Fruit fly (Drosophila melanogaster) whole organism, embryonic: Measurements from ENCODE around the gene AP-1sigma.

Experiments used
- Ada2b ChIP-seq: fragments of 200-800 bp; sonication (Bioruptor generic); IDR thresholded peaks from 2 replicates; pipeline ENCODE4 v1.3.6; 2022; ENCODE audit warnings: missing biosample characterization, missing genetic modification characterization
- Atf3 ChIP-seq: fragments of 200-800 bp; sonication (Bioruptor generic); optimal IDR thresholded peaks from 3 replicates; lab custom pipeline; 2016; ENCODE audit warnings: missing biosample characterization, missing genetic modification characterization
- CG10209 ChIP-seq: fragments of 200-800 bp; sonication (Bioruptor generic); optimal IDR thresholded peaks from 3 replicates; lab custom pipeline; 2017; ENCODE audit warnings: missing biosample characterization, mild to moderate bottlenecking, missing genetic modification characterization, missing genetic modification reagents
- CG1024 ChIP-seq: fragments of 200-800 bp; sonication (Bioruptor generic); IDR thresholded peaks from 2 replicates; pipeline ENCODE4 v1.3.6; 2022; ENCODE audit warnings: missing biosample characterization, missing genetic modification characterization
- CG12236 ChIP-seq: fragments of 200-800 bp; sonication (Bioruptor generic); optimal IDR thresholded peaks from 2 replicates; lab custom pipeline; 2016; ENCODE audit warnings: missing biosample characterization, missing genetic modification characterization
- CG15696 ChIP-seq: fragments of 200-800 bp; sonication (Bioruptor generic); optimal IDR thresholded peaks from 2 replicates; lab custom pipeline; 2019; ENCODE audit warnings: missing biosample characterization, mild to moderate bottlenecking, missing genetic modification characterization, moderate library complexity
- CG16815 ChIP-seq: fragments of 200-800 bp; sonication (Bioruptor generic); optimal IDR thresholded peaks from 3 replicates; lab custom pipeline; 2017; ENCODE audit warnings: missing biosample characterization, mild to moderate bottlenecking, missing genetic modification characterization
- CG18262 ChIP-seq: fragments of 200-800 bp; optimal IDR thresholded peaks from 3 replicates; lab custom pipeline; 2019; ENCODE audit warnings: missing biosample characterization, mild to moderate bottlenecking, missing genetic modification characterization, moderate library complexity
- CG3065 ChIP-seq: fragments of 200-800 bp; sonication (Bioruptor generic); optimal IDR thresholded peaks from 2 replicates; lab custom pipeline; 2016; ENCODE audit warnings: missing biosample characterization, missing genetic modification characterization
- CG6791 ChIP-seq: fragments of 200-800 bp; sonication (Bioruptor generic); IDR thresholded peaks from 3 replicates; pipeline ENCODE4 v1.3.6; 2022; ENCODE audit warnings: missing biosample characterization, missing genetic modification characterization; ENCODE audit not compliant: partially characterized antibody
- CG7372 ChIP-seq: fragments of 200-800 bp; sonication (Bioruptor generic); IDR thresholded peaks from 2 replicates; pipeline ENCODE4 v1.3.6; 2022; ENCODE audit warnings: missing biosample characterization, missing genetic modification characterization
- CG7963 ChIP-seq: fragments of 200-800 bp; sonication (Bioruptor generic); IDR thresholded peaks from 3 replicates; pipeline ENCODE4 v1.3.6; 2022; ENCODE audit warnings: missing biosample characterization, missing genetic modification characterization; ENCODE audit not compliant: partially characterized antibody
- CG8281 ChIP-seq: fragments of 200-800 bp; sonication (Bioruptor generic); optimal IDR thresholded peaks from 2 replicates; lab custom pipeline; 2018; ENCODE audit warnings: missing biosample characterization, mild to moderate bottlenecking, missing genetic modification characterization, moderate library complexity
- CG8359 ChIP-seq: fragments of 200-800 bp; sonication (Bioruptor generic); optimal IDR thresholded peaks from 2 replicates; lab custom pipeline; 2017; ENCODE audit warnings: missing biosample characterization, mild to moderate bottlenecking, missing genetic modification characterization, borderline replicate concordance
- CG8765 ChIP-seq: fragments of 200-800 bp; sonication (Bioruptor generic); IDR thresholded peaks from 2 replicates; pipeline ENCODE4 v1.3.6; 2022; ENCODE audit warnings: missing biosample characterization, missing genetic modification characterization
- Camta ChIP-seq: fragments of 200-800 bp; sonication (Bioruptor generic); optimal IDR thresholded peaks from 2 replicates; lab custom pipeline; 2016; ENCODE audit warnings: missing biosample characterization, missing genetic modification characterization
- CkIIα-i1 ChIP-seq: fragments of 200-800 bp; sonication (Bioruptor generic); IDR thresholded peaks from 2 replicates; pipeline ENCODE4 v1.3.6; 2022; ENCODE audit warnings: missing biosample characterization, missing genetic modification characterization
- D19A ChIP-seq: fragments of 200-800 bp; optimal IDR thresholded peaks from 3 replicates; lab custom pipeline; 2019; ENCODE audit warnings: missing biosample characterization, mild to moderate bottlenecking, missing genetic modification characterization, moderate library complexity
- Dfd ChIP-seq, 2 experiments: fragments of >200 bp; optimal IDR thresholded peaks; 2 replicates each; lab custom pipeline; 2017; ENCODE audit warnings: missing biosample characterization in 2 of 2, missing genetic modification characterization in 2 of 2
- Dll ChIP-seq: fragments of 200-800 bp; sonication (Bioruptor generic); IDR thresholded peaks from 4 replicates; pipeline ENCODE4 v1.3.6; 2022; ENCODE audit warnings: missing biosample characterization, missing genetic modification characterization; ENCODE audit not compliant: partially characterized antibody
- E2f1 ChIP-seq: fragments of 200-800 bp; sonication (Bioruptor generic); IDR thresholded peaks from 2 replicates; pipeline ENCODE4 v1.3.6; 2022; ENCODE audit warnings: missing biosample characterization, missing genetic modification characterization
- ERR ChIP-seq: fragments of 200-800 bp; sonication (Bioruptor generic); optimal IDR thresholded peaks from 2 replicates; lab custom pipeline; 2016; ENCODE audit warnings: missing biosample characterization, missing genetic modification characterization
- Fer2 ChIP-seq: fragments of 200-800 bp; sonication (Bioruptor generic); optimal IDR thresholded peaks from 2 replicates; lab custom pipeline; 2018; ENCODE audit warnings: missing biosample characterization, mild to moderate bottlenecking, missing genetic modification characterization, moderate library complexity
- Hr39 ChIP-seq: fragments of >200 bp; optimal IDR thresholded peaks from 2 replicates; lab custom pipeline; 2017
- Hr78 ChIP-seq, 2 experiments: fragments of 200-800 bp in 1 of 2; fragments of >200 bp in 1 of 2; sonication (Bioruptor generic) in 1 of 2; optimal IDR thresholded peaks; 2 replicates each; lab custom pipeline; 2017 to 2019; ENCODE audit warnings: missing biosample characterization in 2 of 2, missing genetic modification characterization in 2 of 2, mild to moderate bottlenecking in 1 of 2, moderate library complexity in 1 of 2
- NFAT ChIP-seq: fragments of 200-800 bp; sonication (Bioruptor generic); IDR thresholded peaks from 2 replicates; pipeline ENCODE4 v1.3.6; 2022; ENCODE audit warnings: missing biosample characterization, missing genetic modification characterization
- PHDP ChIP-seq: fragments of 200-800 bp; sonication (Bioruptor generic); optimal IDR thresholded peaks from 3 replicates; lab custom pipeline; 2018; ENCODE audit warnings: missing biosample characterization, mild to moderate bottlenecking, missing genetic modification characterization, moderate library complexity
- Pdp1 ChIP-seq, 2 experiments: fragments of 200-800 bp; sonication (Bioruptor generic); optimal IDR thresholded peaks; 3 replicates each; lab custom pipeline; 2016; ENCODE audit warnings: missing biosample characterization in 2 of 2, missing genetic modification characterization in 2 of 2, mild to moderate bottlenecking in 1 of 2, moderate library complexity in 1 of 2
- Sry-δ ChIP-seq: fragments of 200-800 bp; sonication (Bioruptor generic); optimal IDR thresholded peaks from 2 replicates; lab custom pipeline; 2016; ENCODE audit warnings: missing biosample characterization, missing genetic modification characterization
- Tbp ChIP-seq: fragments of >200 bp; optimal IDR thresholded peaks from 2 replicates; lab custom pipeline; 2018; ENCODE audit warnings: missing biosample characterization, missing genetic modification characterization
- Xbp1 ChIP-seq: fragments of 200-800 bp; sonication (Bioruptor generic); optimal IDR thresholded peaks from 3 replicates; lab custom pipeline; 2016; ENCODE audit warnings: missing biosample characterization, mild to moderate bottlenecking, missing genetic modification characterization
- abd-A ChIP-seq: fragments of 200-800 bp; sonication (Bioruptor generic); optimal IDR thresholded peaks from 3 replicates; lab custom pipeline; 2019; ENCODE audit warnings: missing biosample characterization, mild to moderate bottlenecking, missing genetic modification characterization, moderate library complexity
- ara ChIP-seq: fragments of 200-800 bp; sonication (Bioruptor generic); IDR thresholded peaks from 2 replicates; pipeline ENCODE4 v1.3.6; 2022; ENCODE audit warnings: missing biosample characterization, missing genetic modification characterization
- exex ChIP-seq: fragments of 200-800 bp; sonication (Bioruptor generic); optimal IDR thresholded peaks from 4 replicates; lab custom pipeline; 2018; ENCODE audit warnings: missing biosample characterization, mild to moderate bottlenecking, missing genetic modification characterization, moderate library complexity
- fd102C ChIP-seq: fragments of 200-800 bp; sonication (Bioruptor generic); optimal IDR thresholded peaks from 2 replicates; lab custom pipeline; 2018; ENCODE audit warnings: missing biosample characterization, mild to moderate bottlenecking, missing genetic modification characterization, moderate library complexity
- gcm ChIP-seq: fragments of 200-800 bp; sonication (Bioruptor generic); optimal IDR thresholded peaks from 2 replicates; lab custom pipeline; 2019; ENCODE audit warnings: missing biosample characterization, mild to moderate bottlenecking, missing genetic modification characterization, moderate library complexity
- hkb ChIP-seq, 2 experiments: fragments of 200-800 bp in 1 of 2; fragments of >200 bp in 1 of 2; sonication (Bioruptor generic) in 1 of 2; IDR thresholded peaks in 1 of 2; optimal IDR thresholded peaks in 1 of 2; 2 replicates each; pipeline versions ENCODE4 v1.3.6 to Lab custom; 2017 to 2022; ENCODE audit warnings: missing biosample characterization in 1 of 2, missing genetic modification characterization in 1 of 2
- inv ChIP-seq: fragments of 200-800 bp; sonication (Bioruptor generic); IDR thresholded peaks from 2 replicates; pipeline ENCODE4 v1.3.6; 2022; ENCODE audit warnings: missing biosample characterization, missing genetic modification characterization; ENCODE audit not compliant: partially characterized antibody
- prd ChIP-seq, 3 experiments: fragments of >200 bp in 2 of 3; fragments of 200-800 bp in 1 of 3; sonication (Bioruptor generic) in 1 of 3; optimal IDR thresholded peaks in 2 of 3; IDR thresholded peaks in 1 of 3; 2 replicates in 2 of 3; 3 replicates in 1 of 3; pipeline versions ENCODE4 v1.3.6 to Lab custom; 2017 to 2022; ENCODE audit warnings: missing biosample characterization in 1 of 3, missing genetic modification characterization in 1 of 3
- pros ChIP-seq: fragments of 200-800 bp; sonication (Bioruptor generic); optimal IDR thresholded peaks from 3 replicates; lab custom pipeline; 2019; ENCODE audit warnings: missing biosample characterization, mild to moderate bottlenecking, missing genetic modification characterization, moderate library complexity
- repo ChIP-seq: fragments of 200-800 bp; sonication (Bioruptor generic); optimal IDR thresholded peaks from 2 replicates; lab custom pipeline; 2016; ENCODE audit warnings: missing biosample characterization, missing genetic modification characterization
- rib ChIP-seq: fragments of 200-800 bp; sonication (Bioruptor generic); IDR thresholded peaks from 2 replicates; pipeline ENCODE4 v1.3.6; 2022; ENCODE audit warnings: missing biosample characterization, missing genetic modification characterization
- sens ChIP-seq: fragments of 200-800 bp; sonication (Bioruptor generic); peaks from one replicate; lab custom pipeline; 2016; ENCODE audit warnings: missing biosample characterization, missing genetic modification characterization
- seq ChIP-seq: fragments of 200-800 bp; sonication (Bioruptor generic); IDR thresholded peaks from 2 replicates; pipeline ENCODE4 v1.3.6; 2022; ENCODE audit warnings: missing biosample characterization, missing genetic modification characterization
- sim ChIP-seq: fragments of 200-800 bp; sonication (Bioruptor generic); IDR thresholded peaks from 2 replicates; pipeline ENCODE4 v1.3.6; 2022; ENCODE audit warnings: missing biosample characterization, missing genetic modification characterization
- slou ChIP-seq: fragments of 200-800 bp; sonication (Bioruptor generic); optimal IDR thresholded peaks from 3 replicates; lab custom pipeline; 2016; ENCODE audit warnings: missing biosample characterization, missing genetic modification characterization
- slp2 ChIP-seq: fragments of 200-800 bp; sonication (Bioruptor generic); optimal IDR thresholded peaks from 2 replicates; lab custom pipeline; 2016; ENCODE audit warnings: missing biosample characterization, missing genetic modification characterization
- sob ChIP-seq: fragments of 200-800 bp; sonication (Bioruptor generic); IDR thresholded peaks from 2 replicates; pipeline ENCODE4 v1.3.6; 2022; ENCODE audit warnings: missing biosample characterization, missing genetic modification characterization
- stwl ChIP-seq: fragments of 200-800 bp; sonication (Bioruptor generic); optimal IDR thresholded peaks from 3 replicates; lab custom pipeline; 2018; ENCODE audit warnings: missing biosample characterization, mild to moderate bottlenecking, missing genetic modification characterization, moderate library complexity
- zen2 ChIP-seq: fragments of 200-800 bp; sonication (Bioruptor generic); IDR thresholded peaks from 3 replicates; pipeline ENCODE4 v1.3.6; 2022; ENCODE audit warnings: missing biosample characterization, missing genetic modification characterization; ENCODE audit not compliant: partially characterized antibody

Gene AP-1sigma

DNA sequence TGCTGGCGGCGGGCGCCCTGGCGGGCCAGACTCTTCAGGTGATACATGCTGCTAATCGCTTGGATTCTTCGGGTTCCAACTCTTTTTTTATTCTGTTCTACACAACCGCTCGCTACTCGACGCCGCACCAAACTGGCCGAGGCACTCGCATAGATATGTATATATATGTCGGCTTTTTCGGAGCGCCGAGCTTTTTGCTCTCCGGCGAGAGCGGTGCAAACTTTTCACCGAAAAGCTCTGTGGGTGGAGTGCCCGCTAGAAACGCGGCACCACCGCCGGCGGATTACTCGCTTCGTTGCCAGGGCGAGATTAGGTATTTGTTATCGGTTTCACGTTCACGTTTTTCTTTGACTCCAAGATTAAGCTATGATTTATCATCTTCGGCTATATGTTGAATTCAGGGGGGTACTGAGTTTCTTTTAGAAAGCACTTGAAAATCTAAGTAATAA is 15.5 kb upstream of the AP-1sigma start, which contains the start of gene Gdh (continued):
- peak in 1 of 2 experiments; percentile 23 for TF ChIP-seq Pdp1 (GFP tag; optimal IDR thresholded peaks at IDR 0.05; lab: Kevin White, UChicago)
- no peak for TF ChIP-seq CG7963 (GFP tag; lab: Robert Waterston, UW)
- TF ChIP-seq sens (GFP tag; lab: Kevin White, UChicago) = peak; percentile 77
- no peak for TF ChIP-seq CG6791 (GFP tag; lab: Robert Waterston, UW)
- TF ChIP-seq pros (GFP tag; lab: Kevin White, UChicago) = no peak
- no peak for TF ChIP-seq abd-A (tag; lab: Kevin White, UChicago)
- TF ChIP-seq CG7372 (GFP tag; lab: Robert Waterston, UW) = no peak
- TF ChIP-seq Fer2 = no peak
- no peak for TF ChIP-seq Camta (GFP tag; lab: Kevin White, UChicago)
- no peak for TF ChIP-seq Xbp1 (GFP tag; lab: Kevin White, UChicago)
- TF ChIP-seq gcm (GFP tag; lab: Kevin White, UChicago) = no peak
- no peak for TF ChIP-seq hkb (optimal IDR thresholded peaks at IDR 0.05; lab: Kevin White, UChicago)
- TF ChIP-seq hkb (GFP tag; IDR thresholded peaks at IDR 0.05; lab: Robert Waterston, UW) = peak; percentile 55; the same call in 1 of the 2 replicates
- TF ChIP-seq PHDP (tag; lab: Kevin White, UChicago) = peak; percentile 45
- no peak for TF ChIP-seq Atf3 (GFP tag; lab: Kevin White, UChicago)
- peak; percentile 76; the same call in 2 of the 3 replicates for TF ChIP-seq zen2 (GFP tag; lab: Robert Waterston, UW)
- TF ChIP-seq exex (tag; lab: Kevin White, UChicago) = peak; percentile 36
- peak; percentile 43; the same call in 1 of the 2 replicates for TF ChIP-seq sob
- TF ChIP-seq Hr39 (lab: Kevin White, UChicago) = no peak
- no peak for TF ChIP-seq slp2
- 0 out of 2 replicates have a peak, but pooled peaks have one; percentile 49 for TF ChIP-seq rib
- TF ChIP-seq inv = peak; percentile 37; the same call in 1 of the 2 replicates
- no peak for TF ChIP-seq CG8765
- no peak for TF ChIP-seq Sry-δ (GFP tag; lab: Kevin White, UChicago)
- peak; percentile 38; the same call in 1 of the 2 replicates for TF ChIP-seq seq
- no peak for TF ChIP-seq Hr78 (GFP tag; optimal IDR thresholded peaks at IDR 0.05; lab: Kevin White, UChicago)
- TF ChIP-seq CG16815 (GFP tag; lab: Kevin White, UChicago) = no peak
- TF ChIP-seq ERR (GFP tag; lab: Kevin White, UChicago) = peak; percentile 40
- no peak for TF ChIP-seq CG10209
- TF ChIP-seq prd (optimal IDR thresholded peaks at IDR 0.05; lab: Kevin White, UChicago) = no peak
- TF ChIP-seq prd (GFP tag; IDR thresholded peaks at IDR 0.05; lab: Robert Waterston, UW) = no peak
- TF ChIP-seq CG8281 (tag; lab: Kevin White, UChicago) = no peak
- peak; percentile 34; the same call in 1 of the 2 replicates for TF ChIP-seq sim (GFP tag; lab: Robert Waterston, UW)
- no peak for TF ChIP-seq Dll (GFP tag; lab: Robert Waterston, UW)
- TF ChIP-seq CG18262 (tag; lab: Kevin White, UChicago) = peak; percentile 96
- TF ChIP-seq fd102C (GFP tag; lab: Kevin White, UChicago) = no peak
- no peak for TF ChIP-seq Ada2b (GFP tag; lab: Robert Waterston, UW)
- no peak for TF ChIP-seq Tbp (GFP tag; lab: Kevin White, UChicago)
- TF ChIP-seq E2f1 (GFP tag; lab: Robert Waterston, UW) = no peak
- TF ChIP-seq ara (GFP tag; lab: Robert Waterston, UW) = no peak
- no peak for TF ChIP-seq D19A (tag; lab: Kevin White, UChicago)
- TF ChIP-seq slou = no peak
- TF ChIP-seq Dfd (GFP tag; optimal IDR thresholded peaks at IDR 0.05; lab: Kevin White, UChicago) = no peak
- TF ChIP-seq NFAT (GFP tag; lab: Robert Waterston, UW) = peak; percentile 59
- no peak for TF ChIP-seq CG8359
- no peak for TF ChIP-seq CG1024
- TF ChIP-seq repo (GFP tag; lab: Kevin White, UChicago) = no peak
- TF ChIP-seq stwl = no peak
- no peak for TF ChIP-seq CG3065 (GFP tag; lab: Kevin White, UChicago)
- no peak for TF ChIP-seq CG15696
- TF ChIP-seq CG12236 = no peak
- TF ChIP-seq CkIIα-i1 = no peak
